Worm (Caenorhabditis elegans) whole organism, early embryonic: ENCODE measurements around the gene Y37D8A.8.

Experiments used
- B0310.2 ChIP-seq: sonication (generic microtip); optimal IDR thresholded peaks from 2 replicates; lab custom pipeline; 2016; ENCODE audit warnings: mild to moderate bottlenecking, missing genetic modification characterization, missing compliant biosample characterization
- F13C5.2 ChIP-seq: sonication (generic microtip); optimal IDR thresholded peaks from 2 replicates; lab custom pipeline; 2017; ENCODE audit warnings: mild to moderate bottlenecking, missing genetic modification characterization, inconsistent platforms, missing compliant biosample characterization
- aly-1 ChIP-seq: sonication (generic microtip); optimal IDR thresholded peaks from 2 replicates; lab custom pipeline; 2016; ENCODE audit warnings: missing genetic modification characterization, missing compliant biosample characterization
- ama-1 ChIP-seq: fragments of 150-350 bp; optimal IDR thresholded peaks from 2 replicates; lab custom pipeline; 2014
- ceh-13 ChIP-seq: fragments of 200-800 bp; sonication (Bioruptor generic); optimal IDR thresholded peaks from 2 replicates; lab custom pipeline; 2018; ENCODE audit warnings: mild to moderate bottlenecking, missing genetic modification characterization, missing compliant biosample characterization
- ceh-36 ChIP-seq: sonication (generic microtip); optimal IDR thresholded peaks from 2 replicates; lab custom pipeline; 2016; ENCODE audit warnings: missing genetic modification characterization, inconsistent platforms, missing compliant biosample characterization
- ets-7 ChIP-seq: sonication (generic microtip); optimal IDR thresholded peaks from 2 replicates; lab custom pipeline; 2016; ENCODE audit warnings: missing genotype, missing genetic modification characterization, missing compliant biosample characterization
- flt-1 ChIP-seq: fragments of 200-800 bp; sonication (Bioruptor generic); IDR thresholded peaks from 2 replicates; pipeline ENCODE4 v1.3.6; 2022; ENCODE audit warnings: missing genetic modification characterization, missing compliant biosample characterization
- hmbx-1 ChIP-seq: sonication (generic microtip); optimal IDR thresholded peaks from 2 replicates; lab custom pipeline; 2016; ENCODE audit warnings: mild to moderate bottlenecking, missing genetic modification characterization, missing compliant biosample characterization
- hmg-4 ChIP-seq: fragments of 200-800 bp; sonication (Bioruptor generic); optimal IDR thresholded peaks from 2 replicates; lab custom pipeline; 2018; ENCODE audit warnings: mild to moderate bottlenecking, missing genetic modification characterization, missing compliant biosample characterization
- hnd-1 ChIP-seq: sonication (generic microtip); optimal IDR thresholded peaks from 2 replicates; lab custom pipeline; 2016; ENCODE audit warnings: missing genetic modification characterization, missing compliant biosample characterization
- pes-1 ChIP-seq: fragments of 200-800 bp; sonication (Bioruptor generic); IDR thresholded peaks from 2 replicates; pipeline ENCODE4 v1.3.6; 2022; ENCODE audit warnings: missing genetic modification reagents, missing genetic modification characterization, missing compliant biosample characterization
- scrt-1 ChIP-seq: fragments of 200-800 bp; sonication (Bioruptor generic); IDR thresholded peaks from 2 replicates; pipeline ENCODE4 v1.3.6; 2022; ENCODE audit warnings: missing genetic modification characterization, missing compliant biosample characterization
- sea-1 ChIP-seq: fragments of 200-800 bp; sonication (Bioruptor generic); conservative IDR thresholded peaks from 2 replicates; pipeline ENCODE4 v1.3.6; 2022; ENCODE audit warnings: missing genetic modification characterization, missing compliant biosample characterization
- tbx-11 ChIP-seq: fragments of 200-800 bp; sonication (Bioruptor generic); IDR thresholded peaks from 2 replicates; pipeline ENCODE4 v1.3.6; 2022; ENCODE audit warnings: missing genetic modification characterization, missing compliant biosample characterization
- tbx-37 ChIP-seq: fragments of 200-800 bp; sonication (Bioruptor generic); conservative IDR thresholded peaks from 2 replicates; pipeline ENCODE4 v1.3.6; 2022; ENCODE audit warnings: missing genetic modification reagents, missing genetic modification characterization, missing compliant biosample characterization
- tra-4 ChIP-seq: sonication (generic microtip); optimal IDR thresholded peaks from 2 replicates; lab custom pipeline; 2017; ENCODE audit warnings: missing genetic modification characterization, missing compliant biosample characterization

Y37D8A.8 gene

ce11 chrIII:12841328-12841727, 23.4 kb upstream of the Y37D8A.8 start:
- TF ChIP-seq tra-4, result no peak
- TF ChIP-seq ets-7, result no peak
- TF ChIP-seq pes-1, result no peak
- TF ChIP-seq aly-1 (tag; lab: Kevin White, UChicago), result no peak
- no peak for TF ChIP-seq flt-1 (GFP tag; lab: Robert Waterston, UW)
- TF ChIP-seq ceh-13 (GFP tag; lab: Kevin White, UChicago), result no peak
- no peak for TF ChIP-seq hmbx-1 (tag; lab: Kevin White, UChicago)
- no peak for TF ChIP-seq hnd-1
- TF ChIP-seq F13C5.2 (tag; lab: Kevin White, UChicago), result no peak

DNA sequence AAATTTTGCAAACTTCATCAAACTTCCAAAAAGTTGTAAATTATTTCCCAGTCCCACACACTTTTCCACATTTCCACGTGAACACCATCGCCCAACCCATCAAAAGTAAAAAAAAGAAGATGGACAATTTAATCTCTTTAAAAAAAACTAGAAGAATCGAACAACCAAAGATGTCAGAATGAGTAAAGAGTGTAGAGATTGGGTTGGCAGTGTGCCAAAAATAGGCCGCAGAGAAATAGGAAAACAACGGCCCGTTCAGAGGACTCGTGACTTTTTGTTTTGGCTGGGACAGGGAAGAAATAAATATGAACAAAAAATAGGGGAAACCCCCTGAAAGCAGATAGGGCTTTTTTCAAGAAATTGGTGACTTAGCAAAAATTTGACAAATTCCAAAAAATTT, 21.9 kb upstream of the Y37D8A.8 start:
- TF ChIP-seq pes-1, result no peak
- TF ChIP-seq ceh-13 (GFP tag; lab: Kevin White, UChicago), result no peak
- TF ChIP-seq aly-1 (tag; lab: Kevin White, UChicago), result no peak

DNA sequence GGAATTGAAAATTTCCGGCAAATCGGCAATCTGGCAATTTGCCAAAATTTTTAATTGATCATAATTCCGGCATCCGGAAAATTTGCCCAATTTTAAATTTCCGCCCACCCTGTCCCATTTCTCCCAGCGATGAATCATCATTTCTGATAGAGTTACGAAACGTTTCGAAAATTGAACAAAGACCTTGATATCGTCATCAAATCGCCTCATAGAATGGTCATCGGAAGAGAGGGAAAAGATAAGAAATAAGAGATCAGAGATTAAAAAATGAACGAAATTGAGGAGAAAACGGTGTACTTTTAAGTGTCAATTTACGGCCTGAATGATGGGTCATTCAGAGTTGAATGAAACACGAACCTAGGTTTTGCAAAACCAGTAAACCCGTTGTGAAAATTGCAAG, 17.1 kb upstream of the Y37D8A.8 start:
- TF ChIP-seq scrt-1 (GFP tag; lab: Robert Waterston, UW), result no peak
- TF ChIP-seq flt-1 (GFP tag; lab: Robert Waterston, UW), result no peak
- TF ChIP-seq pes-1, result no peak
- no peak for TF ChIP-seq ets-7
- TF ChIP-seq tbx-11 (GFP tag; lab: Robert Waterston, UW), result no peak
- no peak for TF ChIP-seq hmbx-1 (tag; lab: Kevin White, UChicago)
- no peak for TF ChIP-seq aly-1 (tag; lab: Kevin White, UChicago)
- no peak for TF ChIP-seq hnd-1
- TF ChIP-seq sea-1 (GFP tag; lab: Robert Waterston, UW), result no peak
- TF ChIP-seq ceh-36 (tag; lab: Kevin White, UChicago), result no peak
- TF ChIP-seq B0310.2, result no peak
- no peak for TF ChIP-seq F13C5.2 (tag; lab: Kevin White, UChicago)
- no peak for TF ChIP-seq ama-1 (lab: Kevin White, UChicago)
- no peak for TF ChIP-seq hmg-4 (GFP tag; lab: Kevin White, UChicago)
- TF ChIP-seq ceh-13 (GFP tag; lab: Kevin White, UChicago), result no peak
- TF ChIP-seq tbx-37 (GFP tag; lab: Robert Waterston, UW), result no peak

DNA sequence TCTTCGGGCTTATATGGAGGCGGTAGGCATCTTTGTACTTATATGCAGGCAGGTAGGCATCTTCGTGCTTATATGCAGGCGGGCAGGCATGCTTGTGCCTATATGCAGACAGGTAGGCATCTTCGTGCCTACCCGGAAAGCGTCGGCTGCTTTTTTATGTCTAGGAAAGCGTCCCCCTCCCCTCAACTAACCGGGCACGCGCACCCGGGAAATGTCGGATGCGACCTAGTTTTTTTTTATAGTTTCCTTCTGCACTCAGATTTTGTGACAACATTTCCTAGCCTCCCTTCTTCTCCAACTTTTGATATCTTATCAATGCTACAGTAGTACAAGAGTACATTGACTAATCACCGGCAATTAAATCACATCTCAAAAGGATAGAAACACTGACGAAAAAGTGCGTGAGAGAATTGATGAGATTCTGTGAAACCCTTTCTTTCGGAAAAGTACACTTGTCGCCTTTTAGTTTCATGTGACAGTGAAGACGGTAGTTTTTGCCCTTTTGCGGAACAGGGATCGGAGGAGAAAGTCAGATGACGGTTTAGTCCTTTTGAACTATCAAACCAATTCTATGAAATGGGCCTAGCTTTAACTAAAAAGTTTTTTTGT, 15.7 kb upstream of the Y37D8A.8 start:
- TF ChIP-seq ets-7, result no peak
- TF ChIP-seq pes-1, result no peak
- no peak for TF ChIP-seq ceh-36 (tag; lab: Kevin White, UChicago)
- no peak for TF ChIP-seq hnd-1
- TF ChIP-seq hmg-4 (GFP tag; lab: Kevin White, UChicago), result no peak
- no peak for TF ChIP-seq sea-1 (GFP tag; lab: Robert Waterston, UW)
- TF ChIP-seq F13C5.2 (tag; lab: Kevin White, UChicago), result no peak
- no peak for TF ChIP-seq aly-1 (tag; lab: Kevin White, UChicago)
- TF ChIP-seq hmbx-1 (tag; lab: Kevin White, UChicago), result no peak

ce11 chrIII:12849691-12850090, 15.1 kb upstream of the Y37D8A.8 start:
- TF ChIP-seq hmg-4 (GFP tag; lab: Kevin White, UChicago), result no peak
- TF ChIP-seq sea-1 (GFP tag; lab: Robert Waterston, UW), result no peak
- no peak for TF ChIP-seq aly-1 (tag; lab: Kevin White, UChicago)
- no peak for TF ChIP-seq hnd-1
- TF ChIP-seq B0310.2, result no peak
- no peak for TF ChIP-seq ceh-36 (tag; lab: Kevin White, UChicago)
- no peak for TF ChIP-seq F13C5.2 (tag; lab: Kevin White, UChicago)
- no peak for TF ChIP-seq tbx-37 (GFP tag; lab: Robert Waterston, UW)
- TF ChIP-seq flt-1 (GFP tag; lab: Robert Waterston, UW), result no peak
- no peak for TF ChIP-seq ets-7
- TF ChIP-seq tra-4, result no peak
- no peak for TF ChIP-seq pes-1

DNA sequence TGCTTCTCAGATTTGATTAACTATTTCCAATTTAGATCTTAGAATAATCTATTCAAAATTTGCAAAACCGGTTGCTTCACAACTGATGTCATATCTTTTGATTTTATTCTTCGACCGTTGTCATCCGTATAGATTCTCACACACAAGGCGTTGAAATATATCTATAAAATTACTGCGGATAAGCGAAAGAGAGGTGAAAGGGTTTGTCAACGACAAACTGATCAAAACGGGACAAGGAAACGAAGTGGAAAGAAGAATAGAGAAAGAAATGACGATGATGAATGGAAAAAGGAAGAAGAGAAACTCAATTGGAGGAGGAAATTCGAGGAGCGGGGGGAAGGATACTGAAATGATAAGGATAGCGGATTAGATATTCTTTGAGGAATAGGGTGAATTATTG, 13.7 kb upstream of the Y37D8A.8 start:
- TF ChIP-seq pes-1, result no peak
- no peak for TF ChIP-seq hmg-4 (GFP tag; lab: Kevin White, UChicago)
- TF ChIP-seq ceh-36 (tag; lab: Kevin White, UChicago), result no peak
- TF ChIP-seq B0310.2, result no peak
- no peak for TF ChIP-seq tbx-11 (GFP tag; lab: Robert Waterston, UW)
- TF ChIP-seq sea-1 (GFP tag; lab: Robert Waterston, UW), result no peak
- no peak for TF ChIP-seq tbx-37 (GFP tag; lab: Robert Waterston, UW)
- TF ChIP-seq ets-7, result no peak

DNA sequence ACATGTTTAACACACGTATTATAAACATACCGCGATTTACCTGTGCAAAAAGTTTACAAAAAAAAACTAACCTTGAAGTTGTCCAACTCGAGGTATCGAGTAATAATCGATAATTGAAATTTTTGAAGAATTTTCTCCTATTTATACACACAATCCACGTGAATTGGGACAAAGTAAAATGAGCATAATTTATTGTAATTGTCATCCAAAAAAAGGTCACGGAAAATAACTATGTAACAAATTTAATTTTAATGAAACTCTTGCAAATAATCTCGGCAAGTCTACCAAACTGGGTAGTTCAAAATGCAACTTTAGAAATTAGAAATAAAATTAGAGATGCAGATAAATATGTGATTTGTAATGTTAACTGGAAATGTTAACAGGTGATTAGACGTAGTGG, 9.4 kb upstream of the Y37D8A.8 start, which contains the start of gene Y37D8A.5:
Y37D8A.5 (minus strand) TSS at position 101 of the 400 bp plus-strand sequence.
- TF ChIP-seq hmbx-1 (tag; lab: Kevin White, UChicago), result no peak
- no peak for TF ChIP-seq ets-7
- TF ChIP-seq sea-1 (GFP tag; lab: Robert Waterston, UW), result no peak
- no peak for TF ChIP-seq ama-1 (lab: Kevin White, UChicago)
- TF ChIP-seq flt-1 (GFP tag; lab: Robert Waterston, UW), result no peak
- no peak for TF ChIP-seq ceh-36 (tag; lab: Kevin White, UChicago)
- TF ChIP-seq hnd-1, result no peak
- TF ChIP-seq aly-1 (tag; lab: Kevin White, UChicago), result no peak
- no peak for TF ChIP-seq pes-1
- no peak for TF ChIP-seq tra-4
- no peak for TF ChIP-seq B0310.2
- TF ChIP-seq ceh-13 (GFP tag; lab: Kevin White, UChicago), result no peak
- no peak for TF ChIP-seq hmg-4 (GFP tag; lab: Kevin White, UChicago)
- no peak for TF ChIP-seq scrt-1 (GFP tag; lab: Robert Waterston, UW)
- TF ChIP-seq tbx-37 (GFP tag; lab: Robert Waterston, UW), result no peak

- TF ChIP-seq sea-1 (GFP tag; lab: Robert Waterston, UW), result no peak
- no peak for TF ChIP-seq ets-7
- no peak for TF ChIP-seq tbx-11 (GFP tag; lab: Robert Waterston, UW)
- no peak for TF ChIP-seq F13C5.2 (tag; lab: Kevin White, UChicago)
- TF ChIP-seq hmg-4 (GFP tag; lab: Kevin White, UChicago), result no peak
- no peak for TF ChIP-seq tra-4
- no peak for TF ChIP-seq ceh-36 (tag; lab: Kevin White, UChicago)
- TF ChIP-seq scrt-1 (GFP tag; lab: Robert Waterston, UW), result no peak
- TF ChIP-seq B0310.2, result no peak
- no peak for TF ChIP-seq ceh-13 (GFP tag; lab: Kevin White, UChicago)
- no peak for TF ChIP-seq ama-1 (lab: Kevin White, UChicago)
- TF ChIP-seq hnd-1, result no peak
- no peak for TF ChIP-seq flt-1 (GFP tag; lab: Robert Waterston, UW)
Measured at ce11 chrIII:12856628-12857027, 8.1 kb upstream of the Y37D8A.8 start, which contains the start of gene Y37D8A.26. Y37D8A.26 (minus strand) TSS chrIII:12856728.
